Fruit fly (Drosophila melanogaster): Measurements from ENCODE around the gene CG42869.

dm6 chr3R:21722457-21722856 lies 14.2 kb downstream of the CG42869 start:
- TF ChIP-seq Dll (optimal IDR thresholded peaks at IDR 0.05): no peak
- TF ChIP-seq usp (GFP tag; optimal IDR thresholded peaks at IDR 0.05): no peak
- TF ChIP-seq psq (optimal IDR thresholded peaks at IDR 0.05): no peak
- no peak for TF ChIP-seq pan (optimal IDR thresholded peaks at IDR 0.05)
- TF ChIP-seq EcR (GFP tag; optimal IDR thresholded peaks at IDR 0.05): no peak

Data from whole organism.